Fruit fly (Drosophila melanogaster) whole organism: ENCODE measurements around the gene CG13248.

Experiments used
- EcR ChIP-seq, 2 experiments: fragments of >200 bp; optimal IDR thresholded peaks; 2 replicates each; lab custom pipeline; 2017; ENCODE audit warnings: missing biosample characterization in 2 of 2, missing genetic modification characterization in 2 of 2, missing genetic modification reagents in 2 of 2
- pan ChIP-seq: fragments of >200 bp; optimal IDR thresholded peaks from 2 replicates; lab custom pipeline; 2017
- psq ChIP-seq: fragments of >200 bp; optimal IDR thresholded peaks from 2 replicates; lab custom pipeline; 2017
- usp ChIP-seq: fragments of >200 bp; optimal IDR thresholded peaks from 2 replicates; lab custom pipeline; 2017; ENCODE audit warnings: missing biosample characterization, missing genetic modification characterization, mixed read lengths

dm6 chr3L:20397770-20398169 is 12.6 kb downstream of the CG13248 start:
- TF ChIP-seq psq (lab: Kevin White, UChicago): no peak
- TF ChIP-seq EcR (GFP tag; optimal IDR thresholded peaks at IDR 0.05; lab: Kevin White, UChicago): no peak
- TF ChIP-seq pan (lab: Kevin White, UChicago): no peak
- no peak for TF ChIP-seq usp (GFP tag; lab: Kevin White, UChicago)
